Fruit fly (Drosophila melanogaster) whole organism, embryonic: Measurements from ENCODE around the gene Acat1.
A peak's percentile ranks its signal among the peaks of the same experiment; 100 is the strongest.

ENCODE experiments used
- Atf-2 ChIP-seq: fragments of 200-800 bp; sonication (Bioruptor generic); optimal IDR thresholded peaks from 2 replicates; lab custom pipeline; 2016; ENCODE audit warnings: missing biosample characterization, missing genetic modification characterization
- B-H1 ChIP-seq: fragments of 200-800 bp; sonication (Bioruptor generic); IDR thresholded peaks from 3 replicates; pipeline ENCODE4 v1.3.6; 2022; ENCODE audit warnings: missing biosample characterization, missing genetic modification characterization
- Bteb2 ChIP-seq: fragments of 200-800 bp; sonication (Bioruptor generic); optimal IDR thresholded peaks from 2 replicates; lab custom pipeline; 2016; ENCODE audit warnings: missing biosample characterization, missing genetic modification characterization
- C15 ChIP-seq: fragments of 200-800 bp; sonication (Bioruptor generic); IDR thresholded peaks from 3 replicates; pipeline ENCODE4 v1.3.6; 2022; ENCODE audit warnings: missing biosample characterization, missing genetic modification characterization
- CG10209 ChIP-seq: fragments of 200-800 bp; sonication (Bioruptor generic); optimal IDR thresholded peaks from 3 replicates; lab custom pipeline; 2017; ENCODE audit warnings: missing biosample characterization, mild to moderate bottlenecking, missing genetic modification characterization, missing genetic modification reagents
- CG10321 ChIP-seq: fragments of 200-800 bp; sonication (Bioruptor generic); IDR thresholded peaks from 2 replicates; pipeline ENCODE4 v1.3.6; 2022; ENCODE audit warnings: missing biosample characterization, missing genetic modification characterization
- CG11723 ChIP-seq: fragments of 200-800 bp; sonication (Bioruptor generic); optimal IDR thresholded peaks from 2 replicates; lab custom pipeline; 2017; ENCODE audit warnings: missing biosample characterization, mild to moderate bottlenecking, missing genetic modification characterization
- CG12071 ChIP-seq: fragments of 200-800 bp; sonication (Bioruptor generic); optimal IDR thresholded peaks from 3 replicates; lab custom pipeline; 2018; ENCODE audit warnings: missing biosample characterization, mild to moderate bottlenecking, missing genetic modification characterization
- CG15601 ChIP-seq: fragments of 200-800 bp; sonication (Bioruptor generic); optimal IDR thresholded peaks from 3 replicates; lab custom pipeline; 2019; ENCODE audit warnings: missing biosample characterization, mild to moderate bottlenecking, missing genetic modification characterization, moderate library complexity
- CG16815 ChIP-seq: fragments of 200-800 bp; sonication (Bioruptor generic); optimal IDR thresholded peaks from 3 replicates; lab custom pipeline; 2017; ENCODE audit warnings: missing biosample characterization, mild to moderate bottlenecking, missing genetic modification characterization
- CG17186 ChIP-seq: fragments of 200-800 bp; sonication (Bioruptor generic); optimal IDR thresholded peaks from 3 replicates; lab custom pipeline; 2017; ENCODE audit warnings: missing biosample characterization, missing genetic modification reagents, missing genetic modification characterization
- CG17328 ChIP-seq: fragments of 200-800 bp; sonication (Bioruptor generic); IDR thresholded peaks from 2 replicates; pipeline ENCODE4 v1.3.6; 2022; ENCODE audit warnings: missing biosample characterization, missing genetic modification characterization
- CG17385 ChIP-seq: fragments of 200-800 bp; sonication (Bioruptor generic); optimal IDR thresholded peaks from 3 replicates; lab custom pipeline; 2018; ENCODE audit warnings: missing biosample characterization, mild to moderate bottlenecking, missing genetic modification characterization
- CG17802 ChIP-seq: fragments of 200-800 bp; sonication (Bioruptor generic); optimal IDR thresholded peaks from 2 replicates; lab custom pipeline; 2018; ENCODE audit warnings: missing biosample characterization, mild to moderate bottlenecking, missing genetic modification characterization, moderate library complexity
- CG18599 ChIP-seq: fragments of 200-800 bp; sonication (Bioruptor generic); optimal IDR thresholded peaks from 3 replicates; lab custom pipeline; 2017; ENCODE audit warnings: missing biosample characterization, missing genetic modification characterization, mild to moderate bottlenecking, moderate library complexity, missing genetic modification reagents
- CG18764 ChIP-seq: fragments of 200-800 bp; sonication (Bioruptor generic); optimal IDR thresholded peaks from 3 replicates; lab custom pipeline; 2016; ENCODE audit warnings: missing biosample characterization, missing genetic modification characterization
- CG2712 ChIP-seq: fragments of 200-800 bp; optimal IDR thresholded peaks from 3 replicates; lab custom pipeline; 2019; ENCODE audit warnings: missing biosample characterization, mild to moderate bottlenecking, missing genetic modification characterization, moderate library complexity
- CG2875 ChIP-seq: fragments of 200-800 bp; sonication (Bioruptor generic); optimal IDR thresholded peaks from 2 replicates; lab custom pipeline; 2017; ENCODE audit warnings: missing biosample characterization, mild to moderate bottlenecking, missing genetic modification characterization, missing genetic modification reagents
- CG30431 ChIP-seq: fragments of 200-800 bp; sonication (Bioruptor generic); optimal IDR thresholded peaks from 2 replicates; lab custom pipeline; 2017; ENCODE audit warnings: missing biosample characterization, missing genetic modification characterization
- CG43689 ChIP-seq: fragments of 200-800 bp; sonication (Bioruptor generic); IDR thresholded peaks from 2 replicates; pipeline ENCODE4 v1.3.6; 2022; ENCODE audit warnings: missing biosample characterization, missing genetic modification characterization
- CG6813 ChIP-seq: fragments of 200-800 bp; sonication (Bioruptor generic); optimal IDR thresholded peaks from 2 replicates; lab custom pipeline; 2017; ENCODE audit warnings: missing biosample characterization, missing genetic modification characterization, mild to moderate bottlenecking, moderate library complexity, missing genetic modification reagents
- CG7357 ChIP-seq: fragments of 200-800 bp; sonication (Bioruptor generic); IDR thresholded peaks from 3 replicates; pipeline ENCODE4 v1.3.6; 2022; ENCODE audit warnings: missing biosample characterization, missing genetic modification characterization
- CG7556 ChIP-seq: fragments of 200-800 bp; sonication (Bioruptor generic); optimal IDR thresholded peaks from 2 replicates; lab custom pipeline; 2017; ENCODE audit warnings: missing biosample characterization, mild to moderate bottlenecking, missing genetic modification characterization
- CG8290 ChIP-seq, 3 experiments: fragments of 200-800 bp; sonication (Bioruptor generic); optimal IDR thresholded peaks; 2 replicates each; lab custom pipeline; 2016 to 2019; ENCODE audit warnings: missing biosample characterization in 3 of 3, missing genetic modification characterization in 3 of 3, mild to moderate bottlenecking in 2 of 3, moderate library complexity in 1 of 3
- Camta ChIP-seq: fragments of 200-800 bp; sonication (Bioruptor generic); optimal IDR thresholded peaks from 2 replicates; lab custom pipeline; 2016; ENCODE audit warnings: missing biosample characterization, missing genetic modification characterization
- CrebB ChIP-seq: fragments of 200-800 bp; sonication (Bioruptor generic); optimal IDR thresholded peaks from 3 replicates; lab custom pipeline; 2018; ENCODE audit warnings: missing biosample characterization, mild to moderate bottlenecking, missing genetic modification characterization
- Dll ChIP-seq: fragments of 200-800 bp; sonication (Bioruptor generic); IDR thresholded peaks from 4 replicates; pipeline ENCODE4 v1.3.6; 2022; ENCODE audit warnings: missing biosample characterization, missing genetic modification characterization; ENCODE audit not compliant: partially characterized antibody
- Drgx ChIP-seq: fragments of 200-800 bp; sonication (Bioruptor generic); IDR thresholded peaks from 2 replicates; pipeline ENCODE4 v1.3.6; 2022; ENCODE audit warnings: missing biosample characterization, missing genetic modification characterization
- GATAe ChIP-seq: fragments of 200-800 bp; sonication (Bioruptor generic); conservative IDR thresholded peaks from 2 replicates; pipeline ENCODE4 v1.3.6; 2022; ENCODE audit warnings: missing biosample characterization, missing genetic modification characterization
- HLH3B ChIP-seq: fragments of 200-800 bp; sonication (Bioruptor generic); IDR thresholded peaks from 2 replicates; pipeline ENCODE4 v1.3.6; 2022; ENCODE audit warnings: missing biosample characterization, missing genetic modification characterization
- Mad ChIP-seq: fragments of 200-800 bp; sonication (Bioruptor generic); optimal IDR thresholded peaks from 2 replicates; lab custom pipeline; 2016; ENCODE audit warnings: missing biosample characterization, missing genetic modification characterization
- NC2α ChIP-seq: fragments of 200-800 bp; sonication (Bioruptor generic); optimal IDR thresholded peaks from 2 replicates; lab custom pipeline; 2016; ENCODE audit warnings: missing biosample characterization, missing genetic modification characterization
- NfI ChIP-seq: fragments of 200-800 bp; sonication (Bioruptor generic); optimal IDR thresholded peaks from 3 replicates; lab custom pipeline; 2018; ENCODE audit warnings: missing biosample characterization, mild to moderate bottlenecking, missing genetic modification characterization, moderate library complexity
- Ptx1 ChIP-seq: fragments of 200-800 bp; sonication (Bioruptor generic); IDR thresholded peaks from 2 replicates; pipeline ENCODE4 v1.3.6; 2022; ENCODE audit warnings: missing biosample characterization, missing genetic modification characterization
- Scr ChIP-seq: fragments of 200-800 bp; sonication (Bioruptor generic); IDR thresholded peaks from 2 replicates; pipeline ENCODE4 v1.3.6; 2022; ENCODE audit warnings: missing biosample characterization, missing genetic modification characterization; ENCODE audit not compliant: partially characterized antibody
- TFAM ChIP-seq: fragments of 200-800 bp; sonication (Bioruptor generic); optimal IDR thresholded peaks from 2 replicates; lab custom pipeline; 2017; ENCODE audit warnings: missing biosample characterization, missing genetic modification characterization, inconsistent platforms
- Xrp1 ChIP-seq: fragments of 200-800 bp; sonication (Bioruptor generic); IDR thresholded peaks from 2 replicates; pipeline ENCODE4 v1.3.6; 2022; ENCODE audit warnings: missing biosample characterization, missing genetic modification characterization
- bowl ChIP-seq: fragments of 200-800 bp; sonication (Bioruptor generic); IDR thresholded peaks from 2 replicates; pipeline ENCODE4 v1.3.6; 2022; ENCODE audit warnings: missing biosample characterization, missing genetic modification characterization
- cwo ChIP-seq: fragments of 200-800 bp; sonication (Bioruptor generic); optimal IDR thresholded peaks from 3 replicates; lab custom pipeline; 2017; ENCODE audit warnings: missing biosample characterization, missing genetic modification characterization, mild to moderate bottlenecking, moderate library complexity, missing genetic modification reagents
- esg ChIP-seq: fragments of 200-800 bp; sonication (Bioruptor generic); conservative IDR thresholded peaks from 2 replicates; pipeline ENCODE4 v1.3.6; 2022; ENCODE audit warnings: missing biosample characterization, missing genetic modification characterization
- insv ChIP-seq, 2 experiments: fragments of 200-800 bp; sonication (Bioruptor generic); optimal IDR thresholded peaks; 3 replicates each; lab custom pipeline; 2016 to 2018; ENCODE audit warnings: missing biosample characterization in 2 of 2, missing genetic modification characterization in 2 of 2
- jing ChIP-seq: fragments of 200-800 bp; sonication (Bioruptor generic); optimal IDR thresholded peaks from 2 replicates; lab custom pipeline; 2018; ENCODE audit warnings: missing biosample characterization, mild to moderate bottlenecking, missing genetic modification characterization
- kah ChIP-seq: fragments of 200-800 bp; sonication (Bioruptor generic); optimal IDR thresholded peaks from 2 replicates; lab custom pipeline; 2018; ENCODE audit warnings: missing biosample characterization, mild to moderate bottlenecking, missing genetic modification characterization
- schlank ChIP-seq: fragments of 200-800 bp; sonication (Bioruptor generic); optimal IDR thresholded peaks from 2 replicates; lab custom pipeline; 2018; ENCODE audit warnings: missing biosample characterization, mild to moderate bottlenecking, missing genetic modification characterization
- sens ChIP-seq: fragments of 200-800 bp; sonication (Bioruptor generic); peaks from one replicate; lab custom pipeline; 2016; ENCODE audit warnings: missing biosample characterization, missing genetic modification characterization
- sima ChIP-seq: fragments of 200-800 bp; sonication (Bioruptor generic); optimal IDR thresholded peaks from 2 replicates; lab custom pipeline; 2016; ENCODE audit warnings: missing biosample characterization, missing genetic modification characterization
- tll ChIP-seq, 2 experiments: fragments of 200-800 bp in 1 of 2; fragments of >200 bp in 1 of 2; sonication (Bioruptor generic) in 1 of 2; optimal IDR thresholded peaks; 2 replicates each; lab custom pipeline; 2017 to 2019; ENCODE audit warnings: missing biosample characterization in 2 of 2, missing genetic modification characterization in 2 of 2, mild to moderate bottlenecking in 1 of 2, moderate library complexity in 1 of 2

The Acat1 gene

dm6 chrX:7937588-7938481 lies 49.2 kb upstream of the Acat1 start (continued):
- TF ChIP-seq NfI (GFP tag; lab: Kevin White, UChicago) (peak; percentile 80), Camta (GFP tag; lab: Kevin White, UChicago) (peak; percentile 89), CG10209 (GFP tag; lab: Kevin White, UChicago) (peak; percentile 82), CG43689 (no peak), Dll (GFP tag; lab: Robert Waterston, UW) (0 out of 4 replicates have a peak, but pooled peaks have one; percentile 30), NC2α (peak; percentile 78), CG17385 (GFP tag; lab: Kevin White, UChicago) (peak; percentile 73), CG18764 (GFP tag; lab: Kevin White, UChicago) (peak; percentile 61), schlank (tag; lab: Kevin White, UChicago) (no peak), CrebB (peak; percentile 2), CG2875 (GFP tag; lab: Kevin White, UChicago) (peak; percentile 74), Drgx (peak; percentile 82), CG12071 (GFP tag; lab: Kevin White, UChicago) (peak; percentile 59), HLH3B (GFP tag; lab: Robert Waterston, UW) (peak; percentile 63; the same call in 1 of the 2 replicates), C15 (GFP tag; lab: Robert Waterston, UW) (no peak; the same call in 2 of the 3 replicates), CG18599 (GFP tag; lab: Kevin White, UChicago) (peak; percentile 62), CG16815 (peak; percentile 87), cwo (peak; percentile 58), CG6813 (GFP tag; lab: Kevin White, UChicago) (peak; percentile 64), Xrp1 (GFP tag; lab: Robert Waterston, UW) (peak; percentile 80), CG11723 (peak; percentile 73), GATAe (GFP tag; lab: Robert Waterston, UW) (no peak), B-H1 (GFP tag; lab: Robert Waterston, UW) (peak; percentile 54; the same call in 2 of the 3 replicates), CG17802 (tag; lab: Kevin White, UChicago) (peak; percentile 60), esg (GFP tag; lab: Robert Waterston, UW) (peak; percentile 76), sima (no peak), Scr (GFP tag; lab: Robert Waterston, UW) (no peak), Atf-2 (GFP tag; lab: Kevin White, UChicago) (peak; percentile 85), CG2712 (tag; lab: Kevin White, UChicago) (peak; percentile 89), CG7357 (GFP tag; lab: Robert Waterston, UW) (peak; percentile 58; the same call in 2 of the 3 replicates), Ptx1 (GFP tag; lab: Robert Waterston, UW) (peak; percentile 84), CG7556 (GFP tag; lab: Kevin White, UChicago) (peak; percentile 89), Bteb2 (GFP tag; lab: Kevin White, UChicago) (no peak), Mad (GFP tag; lab: Kevin White, UChicago) (peak; percentile 46), CG17328 (peak; percentile 68), CG17186 (peak; percentile 54), CG10321 (GFP tag; lab: Robert Waterston, UW) (peak; percentile 9; the same call in 1 of the 2 replicates), sens (GFP tag; lab: Kevin White, UChicago) (peak; percentile 98), bowl (GFP tag; lab: Robert Waterston, UW) (peak; percentile 31; the same call in 1 of the 2 replicates), CG30431 (GFP tag; lab: Kevin White, UChicago) (peak; percentile 86), tll (GFP tag; optimal IDR thresholded peaks at IDR 0.05; lab: Kevin White, UChicago) (peak; percentile 63 to 74), CG8290 (GFP tag; optimal IDR thresholded peaks at IDR 0.05; lab: Kevin White, UChicago) (peak; percentile 51), CG8290 (tag; optimal IDR thresholded peaks at IDR 0.05; lab: Kevin White, UChicago) (peak in 1 of 2 experiments; percentile 59), TFAM (GFP tag; lab: Kevin White, UChicago) (peak; percentile 40), kah (GFP tag; lab: Kevin White, UChicago) (peak; percentile 65), CG15601 (tag; lab: Kevin White, UChicago) (peak; percentile 57), insv (GFP tag; optimal IDR thresholded peaks at IDR 0.05; lab: Kevin White, UChicago) (peak; percentile 21 to 49), jing (GFP tag; lab: Kevin White, UChicago) (peak; percentile 73)
